Worm (Caenorhabditis elegans) whole organism, L4 larva: ENCODE measurements around the gene fbxb-13.

Source experiments
- ceh-82 ChIP-seq: sonication (generic microtip); optimal IDR thresholded peaks from 2 replicates; lab custom pipeline; 2017; ENCODE audit warnings: missing biosample characterization, missing genetic modification characterization
- dve-1 ChIP-seq: sonication (generic microtip); optimal IDR thresholded peaks from 2 replicates; lab custom pipeline; 2017; ENCODE audit warnings: antibody characterized with exemption, mild to moderate bottlenecking, missing genetic modification characterization, missing compliant biosample characterization; ENCODE audit not compliant: insufficient read depth
- fkh-10 ChIP-seq: fragments of 150-350 bp; optimal IDR thresholded peaks from 2 replicates; lab custom pipeline; 2014; ENCODE audit warnings: missing biosample characterization, missing genetic modification reagents, missing genetic modification characterization
- lin-15B ChIP-seq: fragments of 150-350 bp; sonication (generic microtip); optimal IDR thresholded peaks from 3 replicates; lab custom pipeline; 2014; ENCODE audit warnings: missing biosample characterization, missing genetic modification characterization
- madf-9 ChIP-seq: fragments of 200-800 bp; sonication (Bioruptor generic); conservative IDR thresholded peaks from 2 replicates; pipeline ENCODE4 v1.3.6; 2022; ENCODE audit warnings: missing genetic modification reagents, missing genetic modification characterization, missing compliant biosample characterization
- pqm-1 ChIP-seq: sonication (generic microtip); optimal IDR thresholded peaks from 2 replicates; lab custom pipeline; 2017; ENCODE audit warnings: missing biosample characterization, missing genetic modification characterization
- tag-97 ChIP-seq: fragments of 200-800 bp; sonication (Bioruptor generic); IDR thresholded peaks from 2 replicates; pipeline ENCODE4 v1.3.6; 2022; ENCODE audit warnings: missing genetic modification characterization, missing compliant biosample characterization
- vab-7 ChIP-seq: fragments of 200-800 bp; sonication (Bioruptor generic); IDR thresholded peaks from 2 replicates; pipeline ENCODE4 v1.3.6; 2022; ENCODE audit warnings: missing genetic modification reagents, missing genetic modification characterization, missing compliant biosample characterization
- ztf-7 ChIP-seq: fragments of 150-350 bp; optimal IDR thresholded peaks from 2 replicates; lab custom pipeline; 2014; ENCODE audit warnings: missing biosample characterization, missing genetic modification characterization

ce11 chrII:1752990-1753389, 35.1 kb upstream of the fbxb-13 start, which contains the start of gene F36H5.9:
- no peak for TF ChIP-seq lin-15B (tag; lab: Kevin White, UChicago)
- no peak for TF ChIP-seq pqm-1 (tag; lab: Kevin White, UChicago)
- no peak for TF ChIP-seq ceh-82
- TF ChIP-seq fkh-10 (GFP tag; lab: Kevin White, UChicago) = no peak
- TF ChIP-seq madf-9 = no peak
- TF ChIP-seq dve-1 (tag; lab: Kevin White, UChicago) = no peak
- TF ChIP-seq ztf-7 (tag; lab: Kevin White, UChicago) = no peak
- no peak for TF ChIP-seq tag-97 (GFP tag; lab: Robert Waterston, UW)
- TF ChIP-seq vab-7 (GFP tag; lab: Robert Waterston, UW) = no peak
